Fruit fly (Drosophila melanogaster): ENCODE results near the gene CG42367.

CG42367 gene

dm6 chr2L:9954696-9955095 lies 24.3 kb downstream of the CG42367 start:
- peak; percentile 60 for TF ChIP-seq Ets65A (GFP tag)
- TF ChIP-seq Med (GFP tag): peak; percentile 55
- TF ChIP-seq CG5180 (GFP tag; optimal IDR thresholded peaks at IDR 0.05): no peak
- 0 out of 2 replicates have a peak, but pooled peaks have one; percentile 28 for TF ChIP-seq Dref (GFP tag; IDR thresholded peaks at IDR 0.05)

- TF ChIP-seq CHES-1-like (GFP tag; optimal IDR thresholded peaks at IDR 0.05) (peak; percentile 71), CG8359 (GFP tag; optimal IDR thresholded peaks at IDR 0.05; ENCODE audit: borderline replicate concordance) (peak; percentile 67), Aef1 (GFP tag; IDR thresholded peaks at IDR 0.05) (peak; percentile 93), hb (GFP tag; IDR thresholded peaks at IDR 0.05; ENCODE audit: partially characterized antibody) (no peak), Awh (GFP tag; IDR thresholded peaks at IDR 0.05) (peak; percentile 97), bigmax (GFP tag; optimal IDR thresholded peaks at IDR 0.05) (peak; percentile 22), vfl (GFP tag; optimal IDR thresholded peaks at IDR 0.05) (peak; percentile 59), CG3407 (GFP tag; optimal IDR thresholded peaks at IDR 0.05) (peak; percentile 86), dimm (GFP tag; IDR thresholded peaks at IDR 0.05) (peak; percentile 76), H2.0 (GFP tag; IDR thresholded peaks at IDR 0.05) (peak; percentile 91), pb (GFP tag; optimal IDR thresholded peaks at IDR 0.05) (no peak), kni (GFP tag; optimal IDR thresholded peaks at IDR 0.05) (peak; percentile 29), CG1603 (tag; optimal IDR thresholded peaks at IDR 0.05) (peak; percentile 71), grn (GFP tag; optimal IDR thresholded peaks at IDR 0.05) (no peak), sqz (GFP tag; optimal IDR thresholded peaks at IDR 0.05) (peak; percentile 79), CG3838 (GFP tag; optimal IDR thresholded peaks at IDR 0.05) (peak; percentile 82), HLH3B (GFP tag; IDR thresholded peaks at IDR 0.05) (peak; percentile 97), CG17568 (GFP tag; optimal IDR thresholded peaks at IDR 0.05) (no peak), CG11695 (GFP tag; IDR thresholded peaks at IDR 0.05) (peak; percentile 96), GATAe (GFP tag; conservative IDR thresholded peaks at IDR 0.05) (peak; percentile 81), CG17829 (tag; optimal IDR thresholded peaks at IDR 0.05) (peak; percentile 97), CG16815 (GFP tag; optimal IDR thresholded peaks at IDR 0.05) (peak; percentile 90), Oaz (GFP tag; IDR thresholded peaks at IDR 0.05) (peak; percentile 83), CG10274 (GFP tag; optimal IDR thresholded peaks at IDR 0.05) (peak; percentile 44), NFAT (GFP tag; IDR thresholded peaks at IDR 0.05) (peak; percentile 76), CG3281 (GFP tag; optimal IDR thresholded peaks at IDR 0.05) (peak; percentile 89), CG4282 (GFP tag; optimal IDR thresholded peaks at IDR 0.05) (peak; percentile 41), chm (GFP tag; IDR thresholded peaks at IDR 0.05) (peak; percentile 94), CG13775 (GFP tag; optimal IDR thresholded peaks at IDR 0.05) (peak; percentile 93), jigr1 (GFP tag; IDR thresholded peaks at IDR 0.05) (peak; percentile 87), MESR4 (GFP tag; optimal IDR thresholded peaks at IDR 0.05) (peak; percentile 60), HLHmδ (GFP tag; optimal IDR thresholded peaks at IDR 0.05) (no peak), Ptx1 (GFP tag; IDR thresholded peaks at IDR 0.05) (peak; percentile 98), CG12769 (tag; optimal IDR thresholded peaks at IDR 0.05) (no peak), Xrp1 (GFP tag; IDR thresholded peaks at IDR 0.05) (peak; percentile 98), Asciz (GFP tag; optimal IDR thresholded peaks at IDR 0.05) (peak; percentile 87), CG6791 (GFP tag; IDR thresholded peaks at IDR 0.05; ENCODE audit: partially characterized antibody) (no peak), Max (GFP tag; optimal IDR thresholded peaks at IDR 0.05) (peak; percentile 90), psq (GFP tag; optimal IDR thresholded peaks at IDR 0.05) (peak; percentile 81), Fer1 (GFP tag; optimal IDR thresholded peaks at IDR 0.05) (peak; percentile 88), TFAM (GFP tag; optimal IDR thresholded peaks at IDR 0.05) (peak; percentile 67), CG8924 (tag; optimal IDR thresholded peaks at IDR 0.05) (peak; percentile 96), ac (GFP tag; optimal IDR thresholded peaks at IDR 0.05) (peak; percentile 56), CG3995 (GFP tag; optimal IDR thresholded peaks at IDR 0.05) (peak; percentile 36)
Measured at dm6 chr2L:9956993-9957652, 26.7 kb downstream of the CG42367 start, which contains the start of the genes CG4658 and CG5846. Gene CG4658, plus strand, starts transcription at chr2L:9957132. Gene CG5846, minus strand, starts transcription at chr2L:9957237.

Measured in whole organism, embryonic.